Worm (Caenorhabditis elegans) whole organism, L3 larva: ENCODE results near the gene srx-117.

Experiments
- R02D3.7 ChIP-seq: fragments of 150-350 bp; optimal IDR thresholded peaks from 2 replicates; lab custom pipeline; 2014; ENCODE audit warnings: missing biosample characterization, missing genetic modification characterization
- ZK546.5 ChIP-seq: sonication (generic microtip); optimal IDR thresholded peaks from 2 replicates; lab custom pipeline; 2017; ENCODE audit warnings: missing biosample characterization, missing genetic modification characterization
- aly-2 ChIP-seq: fragments of 150-350 bp; optimal IDR thresholded peaks from 2 replicates; lab custom pipeline; 2014; ENCODE audit warnings: missing biosample characterization, missing genetic modification characterization
- ama-1 ChIP-seq: fragments of 150-350 bp; optimal IDR thresholded peaks from 2 replicates; lab custom pipeline; 2018
- ceh-16 ChIP-seq: sonication (generic microtip); optimal IDR thresholded peaks from 2 replicates; lab custom pipeline; 2017; ENCODE audit warnings: missing biosample characterization, missing genetic modification characterization
- ceh-28 ChIP-seq: fragments of 150-350 bp; optimal IDR thresholded peaks from 2 replicates; lab custom pipeline; 2014; ENCODE audit warnings: missing biosample characterization, missing genetic modification reagents, missing genetic modification characterization
- ceh-82 ChIP-seq: fragments of 150-350 bp; optimal IDR thresholded peaks from 2 replicates; lab custom pipeline; 2014; ENCODE audit warnings: missing biosample characterization, missing genetic modification characterization
- ceh-9 ChIP-seq: sonication (generic microtip); optimal IDR thresholded peaks from 2 replicates; lab custom pipeline; 2018; ENCODE audit warnings: missing biosample characterization, missing genetic modification characterization
- daf-12 ChIP-seq: fragments of 150-350 bp; optimal IDR thresholded peaks from 2 replicates; lab custom pipeline; 2014; ENCODE audit warnings: missing biosample characterization, missing genetic modification reagents, missing genetic modification characterization
- egl-27 ChIP-seq: sonication (generic microtip); optimal IDR thresholded peaks from 4 replicates; lab custom pipeline; 2017; ENCODE audit warnings: missing biosample characterization, missing genetic modification reagents, missing genetic modification characterization
- egl-5 ChIP-seq: fragments of 150-350 bp; optimal IDR thresholded peaks from 2 replicates; lab custom pipeline; 2017; ENCODE audit warnings: missing biosample characterization, missing genetic modification reagents, missing genetic modification characterization, inconsistent platforms
- elt-1 ChIP-seq: fragments of 150-350 bp; optimal IDR thresholded peaks from 2 replicates; lab custom pipeline; 2014; ENCODE audit warnings: missing biosample characterization, missing genetic modification characterization
- elt-2 ChIP-seq: sonication (generic microtip); optimal IDR thresholded peaks from 2 replicates; lab custom pipeline; 2016; ENCODE audit warnings: missing genetic modification reagents, mild to moderate bottlenecking, missing genetic modification characterization, missing compliant biosample characterization
- elt-3 ChIP-seq, 3 experiments: fragments of 150-350 bp in 1 of 3; sonication (generic microtip) in 2 of 3; optimal IDR thresholded peaks; 2 replicates in 2 of 3; 4 replicates in 1 of 3; lab custom pipeline; 2014 to 2017; ENCODE audit warnings: missing biosample characterization in 3 of 3, missing genetic modification characterization in 3 of 3
- eor-1 ChIP-seq, 2 experiments: fragments of 150-350 bp; optimal IDR thresholded peaks; 2 replicates each; lab custom pipeline; 2014 to 2018; ENCODE audit warnings: missing biosample characterization in 2 of 2, missing genetic modification characterization in 2 of 2
- fkh-10 ChIP-seq: sonication (generic microtip); optimal IDR thresholded peaks from 2 replicates; lab custom pipeline; 2017; ENCODE audit warnings: missing biosample characterization, missing genetic modification reagents, missing genetic modification characterization
- fkh-2 ChIP-seq: fragments of 150-350 bp; optimal IDR thresholded peaks from 2 replicates; lab custom pipeline; 2014; ENCODE audit warnings: missing biosample characterization, missing genetic modification reagents, missing genetic modification characterization
- fos-1 ChIP-seq: fragments of 150-350 bp; optimal IDR thresholded peaks from 2 replicates; lab custom pipeline; 2014; ENCODE audit warnings: missing biosample characterization, missing genetic modification characterization
- hmg-11 ChIP-seq: sonication (generic microtip); optimal IDR thresholded peaks from 2 replicates; lab custom pipeline; 2016; ENCODE audit warnings: missing genetic modification characterization, missing compliant biosample characterization
- jun-1 ChIP-seq: fragments of 150-350 bp; optimal IDR thresholded peaks from 2 replicates; lab custom pipeline; 2014; ENCODE audit warnings: missing biosample characterization, missing genetic modification reagents, missing genetic modification characterization
- lin-15B ChIP-seq: fragments of 150-350 bp; optimal IDR thresholded peaks from 2 replicates; lab custom pipeline; 2014; ENCODE audit warnings: missing biosample characterization, missing genetic modification characterization
- lin-39 ChIP-seq: fragments of 150-350 bp; optimal IDR thresholded peaks from 2 replicates; lab custom pipeline; 2018; ENCODE audit warnings: missing biosample characterization, missing genetic modification reagents, missing genetic modification characterization
- lsy-12 ChIP-seq: sonication (generic microtip); optimal IDR thresholded peaks from 2 replicates; lab custom pipeline; 2016; ENCODE audit warnings: mild to moderate bottlenecking, missing genetic modification characterization, missing compliant biosample characterization
- mdl-1 ChIP-seq: fragments of 150-350 bp; optimal IDR thresholded peaks from 2 replicates; lab custom pipeline; 2014; ENCODE audit warnings: missing biosample characterization, missing genetic modification characterization
- mml-1 ChIP-seq: fragments of 150-350 bp; sonication (generic microtip); optimal IDR thresholded peaks from 3 replicates; lab custom pipeline; 2014; ENCODE audit warnings: missing biosample characterization, missing genetic modification characterization
- nfya-1 ChIP-seq: sonication (generic microtip); optimal IDR thresholded peaks from 2 replicates; lab custom pipeline; 2017; ENCODE audit warnings: missing genetic modification characterization, mild to moderate bottlenecking, missing compliant biosample characterization, antibody characterized with exemption, moderate library complexity; ENCODE audit not compliant: insufficient read depth
- nhr-11 ChIP-seq: fragments of 150-350 bp; optimal IDR thresholded peaks from 2 replicates; lab custom pipeline; 2014; ENCODE audit warnings: missing biosample characterization, missing genetic modification characterization
- nhr-12 ChIP-seq: fragments of 150-350 bp; optimal IDR thresholded peaks from 2 replicates; lab custom pipeline; 2014; ENCODE audit warnings: missing biosample characterization, missing genetic modification characterization
- nhr-23 ChIP-seq: fragments of 150-350 bp; optimal IDR thresholded peaks from 2 replicates; lab custom pipeline; 2014; ENCODE audit warnings: missing biosample characterization, missing genetic modification reagents, missing genetic modification characterization
- nhr-237 ChIP-seq: fragments of 150-350 bp; optimal IDR thresholded peaks from 2 replicates; lab custom pipeline; 2014; ENCODE audit warnings: missing biosample characterization, missing genetic modification characterization
- nhr-25 ChIP-seq: sonication (generic microtip); optimal IDR thresholded peaks from 2 replicates; lab custom pipeline; 2017; ENCODE audit warnings: missing biosample characterization, missing genetic modification characterization
- nhr-28 ChIP-seq: fragments of 150-350 bp; optimal IDR thresholded peaks from 2 replicates; lab custom pipeline; 2014; ENCODE audit warnings: missing biosample characterization, missing genetic modification characterization
- nhr-43 ChIP-seq: sonication (generic microtip); optimal IDR thresholded peaks from 2 replicates; lab custom pipeline; 2016; ENCODE audit warnings: mild to moderate bottlenecking, missing genetic modification characterization, missing compliant biosample characterization; ENCODE audit not compliant: poor library complexity, severe bottlenecking
- nhr-67 ChIP-seq: fragments of 150-350 bp; optimal IDR thresholded peaks from 2 replicates; lab custom pipeline; 2014; ENCODE audit warnings: missing biosample characterization, missing genetic modification characterization
- nhr-76 ChIP-seq: fragments of 150-350 bp; sonication (generic microtip); optimal IDR thresholded peaks from 5 replicates; lab custom pipeline; 2014; ENCODE audit warnings: missing biosample characterization, missing genetic modification characterization
- nhr-77 ChIP-seq: fragments of 150-350 bp; optimal IDR thresholded peaks from 2 replicates; lab custom pipeline; 2014; ENCODE audit warnings: missing biosample characterization, missing genetic modification characterization
- pha-4 ChIP-seq: fragments of 150-350 bp; optimal IDR thresholded peaks from 2 replicates; lab custom pipeline; 2014; ENCODE audit warnings: missing biosample characterization, missing genetic modification reagents, missing genetic modification characterization
- pqm-1 ChIP-seq: fragments of 150-350 bp; optimal IDR thresholded peaks from 2 replicates; lab custom pipeline; 2017; ENCODE audit warnings: missing biosample characterization, missing genetic modification characterization, inconsistent platforms
- sea-2 ChIP-seq: fragments of 150-350 bp; sonication (generic microtip); optimal IDR thresholded peaks from 4 replicates; lab custom pipeline; 2014; ENCODE audit warnings: missing biosample characterization, missing genetic modification reagents, missing genetic modification characterization
- skn-1 ChIP-seq: fragments of 150-350 bp; optimal IDR thresholded peaks from 2 replicates; lab custom pipeline; 2014; ENCODE audit warnings: missing biosample characterization, missing genetic modification characterization
- snpc-4 ChIP-seq: fragments of 150-350 bp; optimal IDR thresholded peaks from 2 replicates; lab custom pipeline; 2014; ENCODE audit warnings: missing biosample characterization, missing genetic modification characterization
- tbx-2 ChIP-seq: sonication (generic microtip); optimal IDR thresholded peaks from 2 replicates; lab custom pipeline; 2016; ENCODE audit warnings: mild to moderate bottlenecking, missing genetic modification characterization, missing compliant biosample characterization
- unc-39 ChIP-seq: sonication (generic microtip); optimal IDR thresholded peaks from 4 replicates; lab custom pipeline; 2017; ENCODE audit warnings: missing biosample characterization, missing genetic modification characterization
- unc-62 ChIP-seq: fragments of 150-350 bp; sonication (generic microtip); optimal IDR thresholded peaks from 4 replicates; lab custom pipeline; 2014; ENCODE audit warnings: missing biosample characterization, missing genetic modification reagents, missing genetic modification characterization
- zag-1 ChIP-seq: fragments of 150-350 bp; optimal IDR thresholded peaks from 2 replicates; lab custom pipeline; 2014; ENCODE audit warnings: missing biosample characterization, missing genetic modification characterization
- ztf-11 ChIP-seq: fragments of 150-350 bp; optimal IDR thresholded peaks from 2 replicates; lab custom pipeline; 2014; ENCODE audit warnings: missing biosample characterization, missing genetic modification characterization
- ztf-4 ChIP-seq: fragments of 150-350 bp; optimal IDR thresholded peaks from 2 replicates; lab custom pipeline; 2014; ENCODE audit warnings: missing biosample characterization, missing genetic modification characterization

srx-117 gene

ce11 chrV:5667337-5667736, 23.1 kb downstream of the srx-117 start:
- TF ChIP-seq fkh-2 (no peak), ztf-11 (tag; lab: Kevin White, UChicago) (no peak), nfya-1 (tag; lab: Kevin White, UChicago) (no peak), unc-62 (GFP tag; lab: Kevin White, UChicago) (no peak), nhr-43 (tag; lab: Kevin White, UChicago) (peak; percentile 86), unc-39 (tag; lab: Kevin White, UChicago) (no peak), ceh-9 (tag; lab: Kevin White, UChicago) (no peak), nhr-76 (tag; lab: Kevin White, UChicago) (no peak), fkh-10 (no peak), pqm-1 (tag; lab: Kevin White, UChicago) (no peak), mml-1 (no peak), nhr-77 (tag; lab: Kevin White, UChicago) (peak; percentile 64), ceh-16 (no peak), ztf-4 (tag; lab: Kevin White, UChicago) (no peak), lin-39 (tag; lab: Kevin White, UChicago) (no peak), R02D3.7 (no peak), aly-2 (no peak), lin-15B (tag; lab: Kevin White, UChicago) (no peak), skn-1 (tag; lab: Kevin White, UChicago) (no peak), nhr-25 (tag; lab: Kevin White, UChicago) (no peak), nhr-67 (tag; lab: Kevin White, UChicago) (no peak), snpc-4 (tag; lab: Kevin White, UChicago) (no peak), elt-1 (tag; lab: Kevin White, UChicago) (no peak), egl-5 (tag; lab: Kevin White, UChicago) (no peak), ama-1 (lab: Kevin White, UChicago) (no peak), elt-3 (tag; optimal IDR thresholded peaks at IDR 0.05; lab: Kevin White, UChicago) (no peak), hmg-11 (tag; lab: Kevin White, UChicago) (no peak), ceh-82 (tag; lab: Kevin White, UChicago) (no peak), mdl-1 (tag; lab: Kevin White, UChicago) (no peak), eor-1 (tag; optimal IDR thresholded peaks at IDR 0.05; lab: Kevin White, UChicago) (no peak), zag-1 (tag; lab: Kevin White, UChicago) (no peak), nhr-28 (tag; lab: Kevin White, UChicago) (no peak), pha-4 (tag; lab: Kevin White, UChicago) (no peak), tbx-2 (tag; lab: Kevin White, UChicago) (peak; percentile 31), lsy-12 (tag; lab: Kevin White, UChicago) (peak; percentile 71), fos-1 (no peak), jun-1 (tag; lab: Kevin White, UChicago) (no peak), daf-12 (tag; lab: Kevin White, UChicago) (no peak), nhr-11 (tag; lab: Kevin White, UChicago) (no peak), egl-27 (tag; lab: Kevin White, UChicago) (no peak), nhr-237 (tag; lab: Kevin White, UChicago) (no peak), nhr-12 (tag; lab: Kevin White, UChicago) (no peak), nhr-23 (peak; percentile 36), sea-2 (no peak), ZK546.5 (tag; lab: Kevin White, UChicago) (no peak), ceh-28 (no peak), elt-2 (peak; percentile 6)
